Worm (Caenorhabditis elegans) whole organism, late embryonic: Measurements from ENCODE around the gene Y38E10A.1.

Experiments
- ama-1 ChIP-seq: fragments of 150-350 bp; optimal IDR thresholded peaks from 2 replicates; lab custom pipeline; 2014
- ceh-9 ChIP-seq: sonication (generic microtip); optimal IDR thresholded peaks from 2 replicates; lab custom pipeline; 2016; ENCODE audit warnings: mild to moderate bottlenecking, missing genetic modification characterization, inconsistent platforms, missing compliant biosample characterization
- ets-4 ChIP-seq: sonication (generic microtip); optimal IDR thresholded peaks from 2 replicates; lab custom pipeline; 2016; ENCODE audit warnings: missing genetic modification characterization, missing compliant biosample characterization
- fkh-10 ChIP-seq: fragments of 150-350 bp; optimal IDR thresholded peaks from 2 replicates; lab custom pipeline; 2014; ENCODE audit warnings: missing biosample characterization, missing genetic modification reagents, missing genetic modification characterization
- nhr-11 ChIP-seq: fragments of 150-350 bp; optimal IDR thresholded peaks from 2 replicates; lab custom pipeline; 2014; ENCODE audit warnings: missing biosample characterization, missing genetic modification characterization
- nhr-232 ChIP-seq: sonication (generic microtip); optimal IDR thresholded peaks from 2 replicates; lab custom pipeline; 2016; ENCODE audit warnings: missing genetic modification characterization, missing compliant biosample characterization
- npax-4 ChIP-seq: sonication (generic microtip); optimal IDR thresholded peaks from 2 replicates; lab custom pipeline; 2016; ENCODE audit warnings: missing genetic modification characterization, missing compliant biosample characterization
- pha-4 ChIP-seq: fragments of 150-350 bp; optimal IDR thresholded peaks from 2 replicates; lab custom pipeline; 2018; ENCODE audit warnings: missing biosample characterization, missing genetic modification reagents, missing genetic modification characterization
- rnt-1 ChIP-seq: sonication (generic microtip); optimal IDR thresholded peaks from 2 replicates; lab custom pipeline; 2016; ENCODE audit warnings: missing genetic modification characterization, missing compliant biosample characterization
- unc-42 ChIP-seq: sonication (generic microtip); optimal IDR thresholded peaks from 2 replicates; lab custom pipeline; 2016; ENCODE audit warnings: missing genotype, missing genetic modification characterization, missing compliant biosample characterization
- unc-55 ChIP-seq: sonication (generic microtip); optimal IDR thresholded peaks from 2 replicates; lab custom pipeline; 2017; ENCODE audit warnings: missing biosample characterization, missing genetic modification reagents, missing genetic modification characterization
- zip-5 ChIP-seq: sonication (generic microtip); optimal IDR thresholded peaks from 2 replicates; lab custom pipeline; 2016; ENCODE audit warnings: missing genetic modification characterization, missing compliant biosample characterization
- ztf-16 ChIP-seq: sonication (generic microtip); optimal IDR thresholded peaks from 2 replicates; lab custom pipeline; 2017; ENCODE audit warnings: missing genetic modification characterization, missing compliant biosample characterization

- TF ChIP-seq rnt-1 (tag; lab: Kevin White, UChicago) (no peak), zip-5 (no peak), ama-1 (lab: Kevin White, UChicago) (no peak), unc-55 (GFP tag; lab: Kevin White, UChicago) (no peak), nhr-232 (tag; lab: Kevin White, UChicago) (no peak), ets-4 (tag; lab: Kevin White, UChicago) (no peak), nhr-11 (tag; lab: Kevin White, UChicago) (no peak), ztf-16 (tag; lab: Kevin White, UChicago) (no peak), ceh-9 (tag; lab: Kevin White, UChicago) (no peak), unc-42 (tag; lab: Kevin White, UChicago) (no peak), npax-4 (tag; lab: Kevin White, UChicago) (no peak), pha-4 (no peak), fkh-10 (GFP tag; lab: Kevin White, UChicago) (no peak)
These were observed 7.3 kb upstream of the Y38E10A.1 start, which contains the start of gene clec-8 for ce11 chrII:12577754-12578153.
